Fruit fly (Drosophila melanogaster) whole organism, embryonic: ENCODE results near the gene CG31029.

Experiments used
- ATbp ChIP-seq: fragments of 200-800 bp; sonication (Bioruptor generic); optimal IDR thresholded peaks from 2 replicates; lab custom pipeline; 2017; ENCODE audit warnings: missing biosample characterization, mild to moderate bottlenecking, missing genetic modification characterization, missing genetic modification reagents
- CG11093 ChIP-seq: fragments of 200-800 bp; sonication (Bioruptor generic); IDR thresholded peaks from 3 replicates; pipeline ENCODE4 v1.3.6; 2022; ENCODE audit warnings: missing biosample characterization, missing genetic modification characterization
- CG11695 ChIP-seq: fragments of 200-800 bp; sonication (Bioruptor generic); IDR thresholded peaks from 3 replicates; pipeline ENCODE4 v1.3.6; 2022; ENCODE audit warnings: missing biosample characterization, missing genetic modification characterization
- CG12155 ChIP-seq: fragments of 200-800 bp; sonication (Bioruptor generic); optimal IDR thresholded peaks from 3 replicates; lab custom pipeline; 2016; ENCODE audit warnings: missing biosample characterization, missing genetic modification characterization
- CG12659 ChIP-seq: fragments of 200-800 bp; sonication (Bioruptor generic); optimal IDR thresholded peaks from 3 replicates; lab custom pipeline; 2017; ENCODE audit warnings: mild to moderate bottlenecking, missing biosample characterization, missing genetic modification reagents, missing genetic modification characterization
- CG13424 ChIP-seq: fragments of 200-800 bp; sonication (Bioruptor generic); optimal IDR thresholded peaks from 2 replicates; lab custom pipeline; 2019; ENCODE audit warnings: missing biosample characterization, mild to moderate bottlenecking, missing genetic modification characterization, moderate library complexity
- CG14965 ChIP-seq: fragments of 200-800 bp; sonication (Bioruptor generic); optimal IDR thresholded peaks from 2 replicates; lab custom pipeline; 2016; ENCODE audit warnings: missing biosample characterization, missing genetic modification characterization, borderline replicate concordance
- CG1832 ChIP-seq: fragments of 200-800 bp; sonication (Bioruptor generic); optimal IDR thresholded peaks from 2 replicates; lab custom pipeline; 2017; ENCODE audit warnings: missing biosample characterization, mild to moderate bottlenecking, missing genetic modification characterization, inconsistent platforms
- CG2202 ChIP-seq: fragments of 200-800 bp; sonication (Bioruptor generic); optimal IDR thresholded peaks from 2 replicates; lab custom pipeline; 2018; ENCODE audit warnings: missing biosample characterization, mild to moderate bottlenecking, missing genetic modification characterization
- CG2712 ChIP-seq: fragments of 200-800 bp; optimal IDR thresholded peaks from 3 replicates; lab custom pipeline; 2019; ENCODE audit warnings: missing biosample characterization, mild to moderate bottlenecking, missing genetic modification characterization, moderate library complexity
- CG3163 ChIP-seq: fragments of 200-800 bp; sonication (Bioruptor generic); optimal IDR thresholded peaks from 3 replicates; lab custom pipeline; 2016; ENCODE audit warnings: missing biosample characterization, missing genetic modification characterization
- CG4282 ChIP-seq: fragments of 200-800 bp; sonication (Bioruptor generic); optimal IDR thresholded peaks from 2 replicates; lab custom pipeline; 2016; ENCODE audit warnings: missing biosample characterization, missing genetic modification characterization
- CG4360 ChIP-seq: fragments of 200-800 bp; sonication (Bioruptor generic); IDR thresholded peaks from 2 replicates; pipeline ENCODE4 v1.3.6; 2022; ENCODE audit warnings: missing biosample characterization, missing genetic modification characterization
- CG4617 ChIP-seq: fragments of 200-800 bp; sonication (Bioruptor generic); optimal IDR thresholded peaks from 3 replicates; lab custom pipeline; 2016; ENCODE audit warnings: missing biosample characterization, missing genetic modification characterization, borderline replicate concordance
- CG7786 ChIP-seq: fragments of 200-800 bp; sonication (Bioruptor generic); optimal IDR thresholded peaks from 2 replicates; lab custom pipeline; 2016; ENCODE audit warnings: missing biosample characterization, missing genetic modification characterization
- CG9437 ChIP-seq: fragments of 200-800 bp; sonication (Bioruptor generic); optimal IDR thresholded peaks from 2 replicates; lab custom pipeline; 2018; ENCODE audit warnings: missing biosample characterization, mild to moderate bottlenecking, missing genetic modification characterization
- CG9876 ChIP-seq: fragments of 200-800 bp; sonication (Bioruptor generic); optimal IDR thresholded peaks from 2 replicates; lab custom pipeline; 2016; ENCODE audit warnings: missing biosample characterization, missing genetic modification characterization
- Camta ChIP-seq: fragments of 200-800 bp; sonication (Bioruptor generic); optimal IDR thresholded peaks from 2 replicates; lab custom pipeline; 2016; ENCODE audit warnings: missing biosample characterization, missing genetic modification characterization
- D ChIP-seq, 2 experiments: fragments of 200-800 bp in 1 of 2; fragments of >200 bp in 1 of 2; sonication (Bioruptor generic) in 1 of 2; optimal IDR thresholded peaks; 2 replicates in 1 of 2; 3 replicates in 1 of 2; lab custom pipeline; 2017; ENCODE audit warnings: mild to moderate bottlenecking in 1 of 2, missing biosample characterization in 1 of 2, missing genetic modification characterization in 1 of 2, missing genetic modification reagents in 1 of 2
- Dp ChIP-seq: fragments of 200-800 bp; sonication (Bioruptor generic); optimal IDR thresholded peaks from 2 replicates; lab custom pipeline; 2018; ENCODE audit warnings: missing biosample characterization, mild to moderate bottlenecking, missing genetic modification characterization, moderate library complexity
- E2f1 ChIP-seq: fragments of 200-800 bp; sonication (Bioruptor generic); IDR thresholded peaks from 2 replicates; pipeline ENCODE4 v1.3.6; 2022; ENCODE audit warnings: missing biosample characterization, missing genetic modification characterization
- HLH3B ChIP-seq: fragments of 200-800 bp; sonication (Bioruptor generic); IDR thresholded peaks from 2 replicates; pipeline ENCODE4 v1.3.6; 2022; ENCODE audit warnings: missing biosample characterization, missing genetic modification characterization
- Med ChIP-seq: fragments of 200-800 bp; sonication (Bioruptor generic); peaks from one replicate; lab custom pipeline; 2016; ENCODE audit warnings: missing biosample characterization, missing genetic modification characterization, mild to moderate bottlenecking, inconsistent platforms, moderate library complexity
- Mrtf ChIP-seq: fragments of 200-800 bp; sonication (Bioruptor generic); IDR thresholded peaks from 3 replicates; pipeline ENCODE4 v1.3.6; 2022; ENCODE audit warnings: missing biosample characterization, missing genetic modification characterization
- PHDP ChIP-seq: fragments of 200-800 bp; sonication (Bioruptor generic); optimal IDR thresholded peaks from 3 replicates; lab custom pipeline; 2018; ENCODE audit warnings: missing biosample characterization, mild to moderate bottlenecking, missing genetic modification characterization, moderate library complexity
- ato ChIP-seq: fragments of 200-800 bp; sonication (Bioruptor generic); IDR thresholded peaks from 2 replicates; pipeline ENCODE4 v1.3.6; 2022; ENCODE audit warnings: missing biosample characterization, missing genetic modification characterization; ENCODE audit not compliant: partially characterized antibody
- bsh ChIP-seq, 2 experiments: fragments of 200-800 bp; sonication (Bioruptor generic); optimal IDR thresholded peaks; 2 replicates each; lab custom pipeline; 2017 to 2018; ENCODE audit warnings: mild to moderate bottlenecking in 2 of 2, missing biosample characterization in 2 of 2, missing genetic modification characterization in 2 of 2, moderate library complexity in 1 of 2
- caup ChIP-seq: fragments of 200-800 bp; sonication (Bioruptor generic); optimal IDR thresholded peaks from 3 replicates; lab custom pipeline; 2017; ENCODE audit warnings: missing biosample characterization, mild to moderate bottlenecking, missing genetic modification characterization, moderate library complexity; ENCODE audit not compliant: severe bottlenecking
- chn ChIP-seq: fragments of 200-800 bp; sonication (Bioruptor generic); optimal IDR thresholded peaks from 2 replicates; lab custom pipeline; 2016; ENCODE audit warnings: missing biosample characterization, missing genetic modification characterization
- en ChIP-seq: fragments of 200-800 bp; sonication (Bioruptor generic); optimal IDR thresholded peaks from 2 replicates; lab custom pipeline; 2016; ENCODE audit warnings: missing biosample characterization, missing genetic modification characterization
- esg ChIP-seq: fragments of 200-800 bp; sonication (Bioruptor generic); conservative IDR thresholded peaks from 2 replicates; pipeline ENCODE4 v1.3.6; 2022; ENCODE audit warnings: missing biosample characterization, missing genetic modification characterization
- grau ChIP-seq: fragments of 200-800 bp; optimal IDR thresholded peaks from 3 replicates; lab custom pipeline; 2019; ENCODE audit warnings: missing biosample characterization, mild to moderate bottlenecking, missing genetic modification characterization, moderate library complexity
- gsb-n ChIP-seq: fragments of 200-800 bp; sonication (Bioruptor generic); optimal IDR thresholded peaks from 3 replicates; lab custom pipeline; 2018; ENCODE audit warnings: missing biosample characterization, mild to moderate bottlenecking, missing genetic modification characterization
- hkb ChIP-seq, 2 experiments: fragments of 200-800 bp in 1 of 2; fragments of >200 bp in 1 of 2; sonication (Bioruptor generic) in 1 of 2; IDR thresholded peaks in 1 of 2; optimal IDR thresholded peaks in 1 of 2; 2 replicates each; pipeline versions ENCODE4 v1.3.6 to Lab custom; 2017 to 2022; ENCODE audit warnings: missing biosample characterization in 1 of 2, missing genetic modification characterization in 1 of 2
- klu ChIP-seq: fragments of 200-800 bp; sonication (Bioruptor generic); IDR thresholded peaks from 2 replicates; pipeline ENCODE4 v1.3.6; 2022; ENCODE audit warnings: missing biosample characterization, missing genetic modification characterization
- lbe ChIP-seq: fragments of 200-800 bp; sonication (Bioruptor generic); optimal IDR thresholded peaks from 2 replicates; lab custom pipeline; 2016; ENCODE audit warnings: missing biosample characterization, mild to moderate bottlenecking, missing genetic modification characterization
- lmd ChIP-seq: fragments of 200-800 bp; sonication (Bioruptor generic); IDR thresholded peaks from 2 replicates; pipeline ENCODE4 v1.3.6; 2022; ENCODE audit warnings: missing biosample characterization, missing genetic modification characterization
- lola ChIP-seq, 3 experiments: fragments of >200 bp in 2 of 3; fragments of 200-800 bp in 1 of 3; sonication (Bioruptor generic) in 1 of 3; optimal IDR thresholded peaks; 2 replicates each; lab custom pipeline; 2017 to 2019; ENCODE audit warnings: missing biosample characterization in 3 of 3, missing genetic modification characterization in 3 of 3, mild to moderate bottlenecking in 1 of 3, moderate library complexity in 1 of 3
- pan ChIP-seq, 4 experiments: fragments of >200 bp in 3 of 4; fragments of 200-800 bp in 1 of 4; sonication (Bioruptor generic) in 1 of 4; optimal IDR thresholded peaks in 3 of 4; IDR thresholded peaks in 1 of 4; 2 replicates each; pipeline versions ENCODE4 v1.3.6 to Lab custom; 2017 to 2022; ENCODE audit warnings: missing biosample characterization in 2 of 4, missing genetic modification characterization in 2 of 4, mixed read lengths in 1 of 4
- pita ChIP-seq: fragments of 200-800 bp; sonication (Bioruptor generic); optimal IDR thresholded peaks from 2 replicates; lab custom pipeline; 2017; ENCODE audit warnings: missing biosample characterization, mild to moderate bottlenecking, missing genetic modification characterization
- row ChIP-seq: fragments of 200-800 bp; sonication (Bioruptor generic); IDR thresholded peaks from 3 replicates; pipeline ENCODE4 v1.3.6; 2022; ENCODE audit warnings: missing biosample characterization, missing genetic modification characterization
- tll ChIP-seq, 2 experiments: fragments of 200-800 bp in 1 of 2; fragments of >200 bp in 1 of 2; sonication (Bioruptor generic) in 1 of 2; optimal IDR thresholded peaks; 2 replicates each; lab custom pipeline; 2017 to 2019; ENCODE audit warnings: missing biosample characterization in 2 of 2, missing genetic modification characterization in 2 of 2, mild to moderate bottlenecking in 1 of 2, moderate library complexity in 1 of 2
- tna ChIP-seq: fragments of 200-800 bp; sonication (Bioruptor generic); IDR thresholded peaks from 2 replicates; pipeline ENCODE4 v1.3.6; 2022; ENCODE audit warnings: missing biosample characterization, missing genetic modification characterization; ENCODE audit not compliant: partially characterized antibody
- ttk ChIP-seq: fragments of 200-800 bp; sonication (Bioruptor generic); IDR thresholded peaks from 2 replicates; pipeline ENCODE4 v2.1.2; 2022; ENCODE audit warnings: missing biosample characterization, missing genetic modification characterization
- vnd ChIP-seq: fragments of 200-800 bp; sonication (Bioruptor generic); IDR thresholded peaks from 3 replicates; pipeline ENCODE4 v1.3.6; 2022; ENCODE audit warnings: missing biosample characterization, missing genetic modification characterization; ENCODE audit not compliant: partially characterized antibody
- zen2 ChIP-seq: fragments of 200-800 bp; sonication (Bioruptor generic); IDR thresholded peaks from 3 replicates; pipeline ENCODE4 v1.3.6; 2022; ENCODE audit warnings: missing biosample characterization, missing genetic modification characterization; ENCODE audit not compliant: partially characterized antibody
- zf30C ChIP-seq: fragments of 200-800 bp; sonication (Bioruptor generic); optimal IDR thresholded peaks from 3 replicates; lab custom pipeline; 2018; ENCODE audit warnings: missing biosample characterization, mild to moderate bottlenecking, missing genetic modification characterization
- zfh1 ChIP-seq: fragments of 200-800 bp; sonication (Bioruptor generic); IDR thresholded peaks from 3 replicates; pipeline ENCODE4 v1.3.6; 2022; ENCODE audit warnings: missing biosample characterization, missing genetic modification characterization

The CG31029 gene

DNA sequence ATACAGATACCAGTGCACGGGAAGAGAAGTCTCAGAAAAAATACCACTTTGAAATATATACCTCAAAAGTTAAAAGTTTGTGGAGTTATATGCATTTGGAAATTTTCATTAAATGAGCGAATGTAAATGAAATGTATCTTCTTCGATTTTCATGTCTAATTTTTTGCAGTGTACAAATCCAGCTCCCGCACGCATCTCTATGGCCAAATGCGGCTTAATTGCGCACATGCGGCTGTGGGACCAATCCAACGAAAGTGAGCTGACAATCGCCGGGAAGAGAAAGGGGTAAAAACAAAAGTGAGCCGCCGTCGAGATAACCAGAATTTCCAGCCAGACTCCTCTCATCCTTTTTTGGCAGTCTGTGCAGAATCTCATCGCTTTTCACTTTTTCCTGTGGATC is 32.0 kb upstream of the CG31029 start (continued):
- TF ChIP-seq lola (GFP tag; optimal IDR thresholded peaks at IDR 0.05; lab: Kevin White, UChicago): no peak
- peak; percentile 48 for TF ChIP-seq ttk
- TF ChIP-seq Dp (GFP tag; lab: Kevin White, UChicago): no peak
- no peak for TF ChIP-seq klu (GFP tag; lab: Robert Waterston, UW)
- TF ChIP-seq PHDP (tag; lab: Kevin White, UChicago): peak; percentile 9
- TF ChIP-seq CG12155 (GFP tag; lab: Kevin White, UChicago): no peak
- TF ChIP-seq lbe (GFP tag; lab: Kevin White, UChicago): no peak
- no peak for TF ChIP-seq CG4617
- peak in 1 of 2 experiments; percentile 45 for TF ChIP-seq bsh (GFP tag; optimal IDR thresholded peaks at IDR 0.05; lab: Kevin White, UChicago)
- TF ChIP-seq CG14965: no peak
- TF ChIP-seq pita (GFP tag; lab: Kevin White, UChicago): no peak
- TF ChIP-seq ato: no peak
- peak; percentile 54; the same call in 2 of the 3 replicates for TF ChIP-seq zfh1
- TF ChIP-seq HLH3B (GFP tag; lab: Robert Waterston, UW): peak; percentile 64
- peak; percentile 45 for TF ChIP-seq esg (GFP tag; lab: Robert Waterston, UW)
- no peak for TF ChIP-seq D (optimal IDR thresholded peaks at IDR 0.05; lab: Kevin White, UChicago)
- TF ChIP-seq D (GFP tag; optimal IDR thresholded peaks at IDR 0.05; lab: Kevin White, UChicago): no peak
- peak; percentile 4 for TF ChIP-seq CG13424 (tag; lab: Kevin White, UChicago)
- TF ChIP-seq grau (tag; lab: Kevin White, UChicago): peak; percentile 25
- TF ChIP-seq E2f1: peak; percentile 31; the same call in 1 of the 2 replicates
- TF ChIP-seq CG11695 (GFP tag; lab: Robert Waterston, UW): 0 out of 3 replicates have a peak, but pooled peaks have one; percentile 12
- TF ChIP-seq pan (optimal IDR thresholded peaks at IDR 0.05; lab: Kevin White, UChicago): no peak
- peak in 1 of 2 experiments; percentile 62 for TF ChIP-seq pan (GFP tag; optimal IDR thresholded peaks at IDR 0.05 in 1 of 2, IDR thresholded peaks at IDR 0.05 in 1 of 2)
- no peak for TF ChIP-seq CG9437
- peak; percentile 3 for TF ChIP-seq gsb-n (tag; lab: Kevin White, UChicago)
- TF ChIP-seq Camta (GFP tag; lab: Kevin White, UChicago): no peak
- TF ChIP-seq tll (GFP tag; optimal IDR thresholded peaks at IDR 0.05; lab: Kevin White, UChicago): no peak
- TF ChIP-seq lmd (GFP tag; lab: Robert Waterston, UW): peak; percentile 41; the same call in 1 of the 2 replicates
- TF ChIP-seq CG4360 (GFP tag; lab: Robert Waterston, UW): no peak
- TF ChIP-seq CG7786 (GFP tag; lab: Kevin White, UChicago): no peak
- no peak for TF ChIP-seq vnd
- peak; percentile 81 for TF ChIP-seq Med
- no peak for TF ChIP-seq CG1832
- no peak for TF ChIP-seq CG11093 (GFP tag; lab: Robert Waterston, UW)
- no peak for TF ChIP-seq CG4282 (GFP tag; lab: Kevin White, UChicago)
- peak; percentile 31; the same call in 1 of the 3 replicates for TF ChIP-seq Mrtf
- peak; percentile 54 for TF ChIP-seq row
- no peak for TF ChIP-seq CG2202 (tag; lab: Kevin White, UChicago)
- no peak for TF ChIP-seq caup (GFP tag; lab: Kevin White, UChicago)
- TF ChIP-seq ATbp (GFP tag; lab: Kevin White, UChicago): peak; percentile 58
- no peak for TF ChIP-seq CG9876 (GFP tag; lab: Kevin White, UChicago)
- no peak for TF ChIP-seq CG3163
- TF ChIP-seq CG12659 (GFP tag; lab: Kevin White, UChicago): no peak
- TF ChIP-seq hkb (optimal IDR thresholded peaks at IDR 0.05; lab: Kevin White, UChicago): no peak
- peak; percentile 16; the same call in 1 of the 2 replicates for TF ChIP-seq hkb (GFP tag; IDR thresholded peaks at IDR 0.05; lab: Robert Waterston, UW)
- TF ChIP-seq tna (GFP tag; lab: Robert Waterston, UW): no peak
- peak; percentile 42 for TF ChIP-seq CG2712
- TF ChIP-seq chn (GFP tag; lab: Kevin White, UChicago): no peak
- no peak for TF ChIP-seq zen2 (GFP tag; lab: Robert Waterston, UW)
- no peak for TF ChIP-seq zf30C (GFP tag; lab: Kevin White, UChicago)
- TF ChIP-seq en: no peak
